Fruit fly (Drosophila melanogaster) whole organism, pupa: Measurements from ENCODE around the gene CG15201.

Experiments
- CG10348 ChIP-seq: fragments of 200-800 bp; sonication (Bioruptor generic); IDR thresholded peaks from 2 replicates; pipeline ENCODE4 v1.3.6; 2022; ENCODE audit warnings: missing biosample characterization, missing genetic modification characterization
- CG12605 ChIP-seq: fragments of 200-800 bp; sonication (Bioruptor generic); IDR thresholded peaks from 2 replicates; pipeline ENCODE4 v1.3.6; 2022; ENCODE audit warnings: missing biosample characterization, missing genetic modification characterization
- CG17806 ChIP-seq: fragments of 200-800 bp; sonication (Bioruptor generic); optimal IDR thresholded peaks from 2 replicates; lab custom pipeline; 2018; ENCODE audit warnings: missing biosample characterization, mild to moderate bottlenecking, missing genetic modification characterization, moderate library complexity
- CG32121 ChIP-seq: fragments of 200-800 bp; sonication (Bioruptor generic); IDR thresholded peaks from 2 replicates; pipeline ENCODE4 v1.3.6; 2022; ENCODE audit warnings: missing biosample characterization, missing genetic modification characterization
- CG34367 ChIP-seq: fragments of 200-800 bp; sonication (Bioruptor generic); optimal IDR thresholded peaks from 2 replicates; lab custom pipeline; 2018; ENCODE audit warnings: missing biosample characterization, mild to moderate bottlenecking, missing genetic modification characterization
- CG4496 ChIP-seq: fragments of 200-800 bp; sonication (Bioruptor generic); IDR thresholded peaks from 3 replicates; pipeline ENCODE4 v1.3.6; 2022; ENCODE audit warnings: missing biosample characterization, missing genetic modification characterization
- CG8159 ChIP-seq: fragments of 200-800 bp; sonication (Bioruptor generic); optimal IDR thresholded peaks from 3 replicates; lab custom pipeline; 2018; ENCODE audit warnings: missing biosample characterization, mild to moderate bottlenecking, missing genetic modification characterization, moderate library complexity
- EcR ChIP-seq: fragments of 200-800 bp; sonication (Bioruptor generic); optimal IDR thresholded peaks from 3 replicates; lab custom pipeline; 2019; ENCODE audit warnings: missing biosample characterization, missing genetic modification characterization, mild to moderate bottlenecking, moderate library complexity, missing genetic modification reagents
- Ets98B ChIP-seq: fragments of 200-800 bp; sonication (Bioruptor generic); IDR thresholded peaks from 2 replicates; pipeline ENCODE4 v1.3.6; 2022; ENCODE audit warnings: missing biosample characterization, missing genetic modification characterization
- Snoo ChIP-seq: fragments of 200-800 bp; sonication (Bioruptor generic); optimal IDR thresholded peaks from 3 replicates; lab custom pipeline; 2017; ENCODE audit warnings: missing biosample characterization, mild to moderate bottlenecking, missing genetic modification characterization, inconsistent platforms
- gl ChIP-seq: fragments of 200-800 bp; sonication (Bioruptor generic); optimal IDR thresholded peaks from 2 replicates; lab custom pipeline; 2018; ENCODE audit warnings: missing biosample characterization, mild to moderate bottlenecking, missing genetic modification characterization
- rn ChIP-seq: fragments of 200-800 bp; sonication (Bioruptor generic); IDR thresholded peaks from 2 replicates; pipeline ENCODE4 v1.3.6; 2022; ENCODE audit warnings: missing biosample characterization, missing genetic modification characterization

DNA sequence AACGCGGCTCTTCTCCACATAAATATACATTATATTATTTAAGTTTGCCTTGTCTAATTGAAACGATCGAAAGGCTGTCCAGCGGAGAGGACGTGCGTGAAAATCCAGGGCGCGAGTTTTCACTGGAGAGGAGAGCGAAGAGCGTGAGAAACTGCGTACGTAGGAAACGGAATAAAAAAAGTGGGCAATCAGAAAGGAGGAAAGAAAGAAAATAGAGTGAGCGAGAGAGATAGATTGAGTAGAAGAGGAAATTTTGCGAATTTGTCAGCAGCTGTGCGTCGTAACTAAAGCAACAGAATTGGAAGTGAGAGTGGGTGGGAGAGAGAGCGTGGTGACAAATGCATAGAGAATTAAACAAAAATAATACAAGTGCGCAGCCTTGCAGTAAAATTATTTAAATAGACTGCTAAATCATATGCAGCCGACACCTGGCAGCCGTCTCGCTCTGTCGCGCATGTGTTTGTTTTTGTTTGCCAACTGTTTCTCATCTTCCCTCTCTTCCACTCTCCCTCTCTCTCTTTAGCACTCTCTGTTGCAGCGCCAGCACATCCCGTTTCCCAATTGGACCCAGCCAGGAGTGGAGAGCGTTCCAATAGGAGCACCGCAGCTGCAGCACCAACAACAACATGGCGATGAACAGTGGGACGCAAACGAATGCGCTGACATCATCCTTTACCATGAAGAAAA is 10.7 kb downstream of the CG15201 start:
- no peak for TF ChIP-seq gl (tag; lab: Kevin White, UChicago)
- no peak for TF ChIP-seq rn
- peak; percentile 46; the same call in 1 of the 3 replicates for TF ChIP-seq CG4496 (GFP tag; lab: Robert Waterston, UW)
- TF ChIP-seq Ets98B = no peak; the same call in 1 of the 2 replicates
- TF ChIP-seq CG32121 (GFP tag; lab: Robert Waterston, UW) = no peak
- no peak for TF ChIP-seq CG17806 (tag; lab: Kevin White, UChicago)
- no peak for TF ChIP-seq EcR
- no peak for TF ChIP-seq CG34367 (tag; lab: Kevin White, UChicago)
- no peak for TF ChIP-seq CG8159 (tag; lab: Kevin White, UChicago)
- TF ChIP-seq Snoo (tag; lab: Kevin White, UChicago) = no peak
- 0 out of 2 replicates have a peak, but pooled peaks have one; percentile 11 for TF ChIP-seq CG12605 (GFP tag; lab: Robert Waterston, UW)
- TF ChIP-seq CG10348 = no peak
